Worm (Caenorhabditis elegans) whole organism, midembryonic: ENCODE data around the gene nhr-37.

Experiments
- T22C8.4 ChIP-seq: fragments of 200-800 bp; sonication (Bioruptor generic); IDR thresholded peaks from 2 replicates; pipeline ENCODE4 v1.3.6; 2022; ENCODE audit warnings: missing genetic modification characterization, missing compliant biosample characterization
- cog-1 ChIP-seq: sonication (generic microtip); optimal IDR thresholded peaks from 2 replicates; lab custom pipeline; 2016; ENCODE audit warnings: missing genetic modification characterization, missing compliant biosample characterization
- flt-1 ChIP-seq: fragments of 200-800 bp; sonication (Bioruptor generic); IDR thresholded peaks from 2 replicates; pipeline ENCODE4 v1.3.6; 2022; ENCODE audit warnings: missing genetic modification characterization, missing compliant biosample characterization
- klf-2 ChIP-seq: fragments of 200-800 bp; sonication (Bioruptor generic); conservative IDR thresholded peaks from 2 replicates; pipeline ENCODE4 v1.3.6; 2022; ENCODE audit warnings: missing genetic modification reagents, missing genetic modification characterization, missing compliant biosample characterization
- med-1 ChIP-seq: sonication (generic microtip); optimal IDR thresholded peaks from 2 replicates; lab custom pipeline; 2017; ENCODE audit warnings: missing genetic modification characterization, mild to moderate bottlenecking, missing compliant biosample characterization, antibody characterized with exemption, missing genetic modification reagents; ENCODE audit not compliant: insufficient read depth
- ref-1 ChIP-seq: fragments of 200-800 bp; sonication (Bioruptor generic); conservative IDR thresholded peaks from 2 replicates; pipeline ENCODE4 v1.3.6; 2022; ENCODE audit warnings: missing genetic modification reagents, missing genetic modification characterization, missing compliant biosample characterization
- tab-1 ChIP-seq: fragments of 200-800 bp; sonication (Bioruptor generic); IDR thresholded peaks from 2 replicates; pipeline ENCODE4 v1.3.6; 2022; ENCODE audit warnings: missing genetic modification characterization, missing compliant biosample characterization
- ztf-23 ChIP-seq: fragments of 200-800 bp; sonication (Bioruptor generic); IDR thresholded peaks from 2 replicates; pipeline ENCODE4 v1.3.6; 2022; ENCODE audit warnings: missing genetic modification reagents, missing genetic modification characterization, missing compliant biosample characterization
- ztf-29 ChIP-seq: fragments of 200-800 bp; sonication (Bioruptor generic); IDR thresholded peaks from 2 replicates; pipeline ENCODE4 v1.3.6; 2022; ENCODE audit warnings: missing genetic modification reagents, missing genetic modification characterization, missing compliant biosample characterization

Gene nhr-37

ce11 chrV:6659533-6659932 lies 37.5 kb downstream of the nhr-37 start:
- no peak for TF ChIP-seq tab-1 (GFP tag; lab: Robert Waterston, UW)
- no peak for TF ChIP-seq ztf-29 (GFP tag; lab: Robert Waterston, UW)
- no peak for TF ChIP-seq cog-1 (tag; lab: Kevin White, UChicago)
- TF ChIP-seq flt-1: no peak
- no peak for TF ChIP-seq T22C8.4 (GFP tag; lab: Robert Waterston, UW)
- TF ChIP-seq klf-2: no peak
- no peak for TF ChIP-seq med-1 (GFP tag; lab: Kevin White, UChicago)
- TF ChIP-seq ztf-23 (GFP tag; lab: Robert Waterston, UW): no peak
- no peak for TF ChIP-seq ref-1

- TF ChIP-seq ztf-23 (GFP tag; lab: Robert Waterston, UW) (no peak), cog-1 (tag; lab: Kevin White, UChicago) (no peak), med-1 (GFP tag; lab: Kevin White, UChicago) (no peak), klf-2 (no peak), flt-1 (no peak), T22C8.4 (GFP tag; lab: Robert Waterston, UW) (no peak), tab-1 (GFP tag; lab: Robert Waterston, UW) (no peak), ztf-29 (GFP tag; lab: Robert Waterston, UW) (no peak), ref-1 (no peak)
These were observed 39.7 kb downstream of the nhr-37 start for ce11 chrV:6661658-6662057.

ce11 chrV:6662505-6662904 lies 40.5 kb downstream of the nhr-37 start:
- no peak for TF ChIP-seq ztf-29 (GFP tag; lab: Robert Waterston, UW)

- TF ChIP-seq cog-1 (tag; lab: Kevin White, UChicago) (no peak), T22C8.4 (GFP tag; lab: Robert Waterston, UW) (no peak), flt-1 (no peak), med-1 (GFP tag; lab: Kevin White, UChicago) (no peak), tab-1 (GFP tag; lab: Robert Waterston, UW) (no peak), ztf-29 (GFP tag; lab: Robert Waterston, UW) (no peak), ref-1 (no peak), klf-2 (no peak), ztf-23 (GFP tag; lab: Robert Waterston, UW) (no peak)
These were observed 43.8 kb downstream of the nhr-37 start, which contains the start of gene pmp-5 for ce11 chrV:6665751-6666150. Gene pmp-5 (minus strand): TSS chrV:6665813.

- TF ChIP-seq flt-1: no peak
- TF ChIP-seq ztf-29 (GFP tag; lab: Robert Waterston, UW): no peak
- TF ChIP-seq cog-1 (tag; lab: Kevin White, UChicago): no peak
- TF ChIP-seq ref-1: no peak
- no peak for TF ChIP-seq med-1 (GFP tag; lab: Kevin White, UChicago)
- TF ChIP-seq T22C8.4 (GFP tag; lab: Robert Waterston, UW): no peak
- no peak for TF ChIP-seq ztf-23 (GFP tag; lab: Robert Waterston, UW)
- no peak for TF ChIP-seq tab-1 (GFP tag; lab: Robert Waterston, UW)
- TF ChIP-seq klf-2: no peak
These were observed 44.6 kb downstream of the nhr-37 start for ce11 chrV:6666557-6666956.

- TF ChIP-seq ztf-29 (GFP tag; lab: Robert Waterston, UW): no peak
- no peak for TF ChIP-seq ref-1
- TF ChIP-seq T22C8.4 (GFP tag; lab: Robert Waterston, UW): no peak
- no peak for TF ChIP-seq flt-1
- no peak for TF ChIP-seq klf-2
- TF ChIP-seq tab-1 (GFP tag; lab: Robert Waterston, UW): no peak
- no peak for TF ChIP-seq ztf-23 (GFP tag; lab: Robert Waterston, UW)
- no peak for TF ChIP-seq cog-1 (tag; lab: Kevin White, UChicago)
- TF ChIP-seq med-1 (GFP tag; lab: Kevin White, UChicago): no peak
These were observed 46.7 kb downstream of the nhr-37 start, which contains the start of gene str-180 for ce11 chrV:6668741-6669140. Gene str-180 (minus strand): TSS chrV:6668841.

ce11 chrV:6669520-6669919 lies 47.5 kb downstream of the nhr-37 start, which contains the start of gene cest-28:
Gene cest-28 (plus strand): TSS chrV:6669820.
- no peak for TF ChIP-seq flt-1
- no peak for TF ChIP-seq ref-1
- no peak for TF ChIP-seq tab-1 (GFP tag; lab: Robert Waterston, UW)
- TF ChIP-seq klf-2: no peak
- no peak for TF ChIP-seq T22C8.4 (GFP tag; lab: Robert Waterston, UW)
- no peak for TF ChIP-seq med-1 (GFP tag; lab: Kevin White, UChicago)
- no peak for TF ChIP-seq ztf-23 (GFP tag; lab: Robert Waterston, UW)
- TF ChIP-seq ztf-29 (GFP tag; lab: Robert Waterston, UW): no peak
- TF ChIP-seq cog-1 (tag; lab: Kevin White, UChicago): no peak

ce11 chrV:6673967-6674366 lies 52.0 kb downstream of the nhr-37 start, which contains the start of gene cest-31:
Gene cest-31 (plus strand): TSS chrV:6674267.
- TF ChIP-seq T22C8.4 (GFP tag; lab: Robert Waterston, UW) (no peak), cog-1 (tag; lab: Kevin White, UChicago) (no peak), ztf-23 (GFP tag; lab: Robert Waterston, UW) (no peak), klf-2 (no peak), tab-1 (GFP tag; lab: Robert Waterston, UW) (no peak), ref-1 (no peak), med-1 (GFP tag; lab: Kevin White, UChicago) (no peak)
